Comparison of ENCODE assay signal across 1 fruit fly cellular context in the genomic region with DNA sequence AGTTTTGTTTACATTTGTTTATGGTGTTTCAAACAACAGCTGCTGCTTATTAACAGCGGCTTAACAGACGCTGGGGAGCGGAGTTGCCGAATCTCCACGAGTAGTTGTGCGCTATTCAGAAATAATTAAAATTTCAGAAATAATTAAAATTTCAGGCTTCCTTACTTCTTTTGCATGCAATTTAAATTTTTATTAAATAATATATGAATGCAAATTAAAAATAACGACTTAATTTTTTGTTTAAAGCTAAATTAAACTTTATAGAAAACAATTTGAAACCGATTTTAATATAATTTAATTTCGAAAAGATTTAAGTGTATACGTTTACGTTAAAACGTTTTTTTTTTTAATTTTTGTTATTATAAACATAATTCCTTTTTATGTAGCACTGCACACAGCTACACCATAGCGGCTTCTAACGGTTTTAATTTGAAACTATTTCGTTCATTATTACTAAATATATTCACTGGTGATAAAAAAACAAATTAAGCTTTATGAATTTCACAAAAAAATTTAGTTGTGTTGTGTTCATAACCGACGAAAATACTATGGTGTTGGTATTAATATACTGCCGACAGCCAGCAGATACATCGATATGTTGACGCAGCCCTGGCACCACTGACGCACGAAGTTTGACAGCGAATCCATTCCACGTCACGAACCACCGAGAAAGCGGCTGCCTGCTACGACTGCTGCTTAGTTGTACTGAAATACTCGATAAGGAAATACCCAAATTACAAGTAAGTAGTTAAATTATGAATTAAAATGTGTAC.
A peak's percentile ranks its signal among the peaks of the same experiment; 100 is the strongest.
TF ChIP-seq lines count a peak whose summit lies in the region.

SsRbeta (plus strand) TSS at position 645 of the 773 bp plus-strand sequence.

TF ChIP-seq in whole organism, embryonic, 481 proteins besides CTCF, POLR2A, EP300 and RAD21 (continued from another document):
- peak; percentile 79 for TF ChIP-seq zfh1 (GFP tag; IDR thresholded peaks at IDR 0.05; lab: Robert Waterston, UW)
- no peak for TF ChIP-seq crol (GFP tag; IDR thresholded peaks at IDR 0.05; lab: Robert Waterston, UW)
- TF ChIP-seq CG2129 (GFP tag; IDR thresholded peaks at IDR 0.05; lab: Robert Waterston, UW; ENCODE audit: partially characterized antibody) = peak; percentile 36
- TF ChIP-seq CG1832 (GFP tag; optimal IDR thresholded peaks at IDR 0.05; lab: Kevin White, UChicago) = no peak
- TF ChIP-seq eve (GFP tag; optimal IDR thresholded peaks at IDR 0.05; lab: Kevin White, UChicago) = no peak
- TF ChIP-seq Vsx1 (GFP tag; optimal IDR thresholded peaks at IDR 0.05; lab: Kevin White, UChicago) = no peak
- TF ChIP-seq CG1647 (GFP tag; optimal IDR thresholded peaks at IDR 0.05; lab: Kevin White, UChicago) = no peak
- peak; percentile 48 for TF ChIP-seq CG4424 (GFP tag; optimal IDR thresholded peaks at IDR 0.05; lab: Kevin White, UChicago)
- no peak for TF ChIP-seq Trl (optimal IDR thresholded peaks at IDR 0.05; lab: Kevin White, UChicago)
- no peak for TF ChIP-seq Trl (GFP tag; optimal IDR thresholded peaks at IDR 0.05; lab: Kevin White, UChicago)
- peak; percentile 84 for TF ChIP-seq Bgb (GFP tag; IDR thresholded peaks at IDR 0.05; lab: Robert Waterston, UW; ENCODE audit: partially characterized antibody)
- TF ChIP-seq CG11723 (GFP tag; optimal IDR thresholded peaks at IDR 0.05; lab: Kevin White, UChicago) = no peak
- peak; percentile 26 for TF ChIP-seq HmgZ (tag; optimal IDR thresholded peaks at IDR 0.05; lab: Kevin White, UChicago)
- TF ChIP-seq PHDP (tag; optimal IDR thresholded peaks at IDR 0.05; lab: Kevin White, UChicago) = peak; percentile 7
- TF ChIP-seq hkb (optimal IDR thresholded peaks at IDR 0.05; lab: Kevin White, UChicago) = no peak
- TF ChIP-seq hkb (GFP tag; IDR thresholded peaks at IDR 0.05; lab: Robert Waterston, UW) = peak; percentile 30
- peak; percentile 31; the same call in 1 of the 2 replicates for TF ChIP-seq CG10321 (GFP tag; IDR thresholded peaks at IDR 0.05; lab: Robert Waterston, UW)
- TF ChIP-seq Myb (GFP tag; optimal IDR thresholded peaks at IDR 0.05; lab: Kevin White, UChicago) = peak; percentile 63
- TF ChIP-seq Hmr (GFP tag; optimal IDR thresholded peaks at IDR 0.05; lab: Kevin White, UChicago) = peak; percentile 4
- no peak for TF ChIP-seq fd96Cb (tag; optimal IDR thresholded peaks at IDR 0.05; lab: Kevin White, UChicago)
- TF ChIP-seq row (GFP tag; IDR thresholded peaks at IDR 0.05; lab: Robert Waterston, UW) = peak; percentile 74
- TF ChIP-seq Adf1 (GFP tag; IDR thresholded peaks at IDR 0.05; lab: Robert Waterston, UW) = no peak
- no peak for TF ChIP-seq cwo (GFP tag; optimal IDR thresholded peaks at IDR 0.05; lab: Kevin White, UChicago)
- TF ChIP-seq Oaz (GFP tag; IDR thresholded peaks at IDR 0.05; lab: Robert Waterston, UW) = no peak
- peak; percentile 76 for TF ChIP-seq H2.0 (GFP tag; IDR thresholded peaks at IDR 0.05; lab: Robert Waterston, UW)
- peak; percentile 48 for TF ChIP-seq wek (GFP tag; optimal IDR thresholded peaks at IDR 0.05; lab: Kevin White, UChicago)
- TF ChIP-seq CG17612 (GFP tag; IDR thresholded peaks at IDR 0.05; lab: Robert Waterston, UW) = peak; percentile 37; the same call in 1 of the 2 replicates
- peak; percentile 35 for TF ChIP-seq phol (tag; optimal IDR thresholded peaks at IDR 0.05; lab: Kevin White, UChicago)
- peak; percentile 56 for TF ChIP-seq CG11247 (GFP tag; IDR thresholded peaks at IDR 0.05; lab: Robert Waterston, UW)
- peak; percentile 49 for TF ChIP-seq CG17186 (GFP tag; optimal IDR thresholded peaks at IDR 0.05; lab: Kevin White, UChicago)
- TF ChIP-seq NC2β (GFP tag; optimal IDR thresholded peaks at IDR 0.05; lab: Kevin White, UChicago) = peak; percentile 61
- no peak for TF ChIP-seq CG31388 (GFP tag; optimal IDR thresholded peaks at IDR 0.05; lab: Kevin White, UChicago)
- peak; percentile 49 for TF ChIP-seq tgo (GFP tag; IDR thresholded peaks at IDR 0.05; lab: Robert Waterston, UW)
- TF ChIP-seq CG11560 (tag; IDR thresholded peaks at IDR 0.05; lab: Robert Waterston, UW) = no peak
- TF ChIP-seq CG8478 (optimal IDR thresholded peaks at IDR 0.05; lab: Kevin White, UChicago) = no peak
- peak; percentile 50; the same call in 1 of the 2 replicates for TF ChIP-seq ato (GFP tag; IDR thresholded peaks at IDR 0.05; lab: Robert Waterston, UW; ENCODE audit: partially characterized antibody)
- no peak for TF ChIP-seq cato (GFP tag; optimal IDR thresholded peaks at IDR 0.05; lab: Kevin White, UChicago; ENCODE audit: borderline replicate concordance)
- no peak for TF ChIP-seq pho (GFP tag; optimal IDR thresholded peaks at IDR 0.05; lab: Kevin White, UChicago)
- TF ChIP-seq HLH4C (GFP tag; IDR thresholded peaks at IDR 0.05; lab: Robert Waterston, UW; ENCODE audit: partially characterized antibody) = peak; percentile 52; the same call in 2 of the 3 replicates
- no peak for TF ChIP-seq sd (tag; optimal IDR thresholded peaks at IDR 0.05; lab: Kevin White, UChicago)
- no peak for TF ChIP-seq CG17568 (GFP tag; optimal IDR thresholded peaks at IDR 0.05; lab: Kevin White, UChicago)
- TF ChIP-seq sens (GFP tag; lab: Kevin White, UChicago) = peak; percentile 45
- TF ChIP-seq btn (GFP tag; optimal IDR thresholded peaks at IDR 0.05; lab: Kevin White, UChicago) = no peak
- TF ChIP-seq CG4707 (GFP tag; optimal IDR thresholded peaks at IDR 0.05; lab: Kevin White, UChicago) = peak; percentile 41
- no peak for TF ChIP-seq CG6175 (GFP tag; IDR thresholded peaks at IDR 0.05; lab: Robert Waterston, UW)
- TF ChIP-seq Hmx (GFP tag; optimal IDR thresholded peaks at IDR 0.05; lab: Kevin White, UChicago) = no peak
